Worm (Caenorhabditis elegans) whole organism, early embryonic: Measurements from ENCODE around the gene Y55F3C.10.

ENCODE experiments used
- B0310.2 ChIP-seq: sonication (generic microtip); optimal IDR thresholded peaks from 2 replicates; lab custom pipeline; 2016; ENCODE audit warnings: mild to moderate bottlenecking, missing genetic modification characterization, missing compliant biosample characterization
- F13C5.2 ChIP-seq: sonication (generic microtip); optimal IDR thresholded peaks from 2 replicates; lab custom pipeline; 2017; ENCODE audit warnings: mild to moderate bottlenecking, missing genetic modification characterization, inconsistent platforms, missing compliant biosample characterization
- aly-1 ChIP-seq: sonication (generic microtip); optimal IDR thresholded peaks from 2 replicates; lab custom pipeline; 2016; ENCODE audit warnings: missing genetic modification characterization, missing compliant biosample characterization
- ama-1 ChIP-seq: fragments of 150-350 bp; optimal IDR thresholded peaks from 2 replicates; lab custom pipeline; 2014
- ceh-13 ChIP-seq: fragments of 200-800 bp; sonication (Bioruptor generic); optimal IDR thresholded peaks from 2 replicates; lab custom pipeline; 2018; ENCODE audit warnings: mild to moderate bottlenecking, missing genetic modification characterization, missing compliant biosample characterization
- ceh-36 ChIP-seq: sonication (generic microtip); optimal IDR thresholded peaks from 2 replicates; lab custom pipeline; 2016; ENCODE audit warnings: missing genetic modification characterization, inconsistent platforms, missing compliant biosample characterization
- ets-7 ChIP-seq: sonication (generic microtip); optimal IDR thresholded peaks from 2 replicates; lab custom pipeline; 2016; ENCODE audit warnings: missing genotype, missing genetic modification characterization, missing compliant biosample characterization
- flt-1 ChIP-seq: fragments of 200-800 bp; sonication (Bioruptor generic); IDR thresholded peaks from 2 replicates; pipeline ENCODE4 v1.3.6; 2022; ENCODE audit warnings: missing genetic modification characterization, missing compliant biosample characterization
- hmbx-1 ChIP-seq: sonication (generic microtip); optimal IDR thresholded peaks from 2 replicates; lab custom pipeline; 2016; ENCODE audit warnings: mild to moderate bottlenecking, missing genetic modification characterization, missing compliant biosample characterization
- hmg-4 ChIP-seq: fragments of 200-800 bp; sonication (Bioruptor generic); optimal IDR thresholded peaks from 2 replicates; lab custom pipeline; 2018; ENCODE audit warnings: mild to moderate bottlenecking, missing genetic modification characterization, missing compliant biosample characterization
- hnd-1 ChIP-seq: sonication (generic microtip); optimal IDR thresholded peaks from 2 replicates; lab custom pipeline; 2016; ENCODE audit warnings: missing genetic modification characterization, missing compliant biosample characterization
- pes-1 ChIP-seq: fragments of 200-800 bp; sonication (Bioruptor generic); IDR thresholded peaks from 2 replicates; pipeline ENCODE4 v1.3.6; 2022; ENCODE audit warnings: missing genetic modification reagents, missing genetic modification characterization, missing compliant biosample characterization
- scrt-1 ChIP-seq: fragments of 200-800 bp; sonication (Bioruptor generic); IDR thresholded peaks from 2 replicates; pipeline ENCODE4 v1.3.6; 2022; ENCODE audit warnings: missing genetic modification characterization, missing compliant biosample characterization
- sea-1 ChIP-seq: fragments of 200-800 bp; sonication (Bioruptor generic); conservative IDR thresholded peaks from 2 replicates; pipeline ENCODE4 v1.3.6; 2022; ENCODE audit warnings: missing genetic modification characterization, missing compliant biosample characterization
- tbx-11 ChIP-seq: fragments of 200-800 bp; sonication (Bioruptor generic); IDR thresholded peaks from 2 replicates; pipeline ENCODE4 v1.3.6; 2022; ENCODE audit warnings: missing genetic modification characterization, missing compliant biosample characterization
- tbx-37 ChIP-seq: fragments of 200-800 bp; sonication (Bioruptor generic); conservative IDR thresholded peaks from 2 replicates; pipeline ENCODE4 v1.3.6; 2022; ENCODE audit warnings: missing genetic modification reagents, missing genetic modification characterization, missing compliant biosample characterization
- tra-4 ChIP-seq: sonication (generic microtip); optimal IDR thresholded peaks from 2 replicates; lab custom pipeline; 2017; ENCODE audit warnings: missing genetic modification characterization, missing compliant biosample characterization

The Y55F3C.10 gene

ce11 chrIV:719351-719750 is at the start of gene Y55F3C.10:
Gene Y55F3C.10 (minus strand): TSS chrIV:719451.
- TF ChIP-seq ceh-36 (tag; lab: Kevin White, UChicago), result no peak
- TF ChIP-seq sea-1 (GFP tag; lab: Robert Waterston, UW), result no peak
- no peak for TF ChIP-seq F13C5.2 (tag; lab: Kevin White, UChicago)

ce11 chrIV:768312-768711 is 49.1 kb upstream of the Y55F3C.10 start, which contains the start of gene F56B3.2:
Gene F56B3.2 (minus strand): TSS chrIV:768584.
- TF ChIP-seq tbx-11 (no peak), flt-1 (GFP tag; lab: Robert Waterston, UW) (no peak), B0310.2 (tag; lab: Kevin White, UChicago) (no peak), ama-1 (no peak), hmbx-1 (tag; lab: Kevin White, UChicago) (no peak), hnd-1 (tag; lab: Kevin White, UChicago) (no peak), aly-1 (tag; lab: Kevin White, UChicago) (no peak), ceh-13 (no peak), tra-4 (no peak), ets-7 (tag; lab: Kevin White, UChicago) (no peak), scrt-1 (GFP tag; lab: Robert Waterston, UW) (no peak), tbx-37 (GFP tag; lab: Robert Waterston, UW) (no peak), pes-1 (no peak)

- no peak for TF ChIP-seq hmg-4
Observed at ce11 chrIV:763377-764063, 44.3 kb upstream of the Y55F3C.10 start, which contains the start of gene col-103. Gene col-103 (minus strand): TSS chrIV:763678.

ce11 chrIV:762486-763376 is 43.5 kb upstream of the Y55F3C.10 start:
- TF ChIP-seq pes-1 (no peak), aly-1 (tag; lab: Kevin White, UChicago) (no peak), tra-4 (no peak), ceh-13 (no peak), flt-1 (GFP tag; lab: Robert Waterston, UW) (no peak), hnd-1 (tag; lab: Kevin White, UChicago) (no peak), sea-1 (GFP tag; lab: Robert Waterston, UW) (no peak), ets-7 (tag; lab: Kevin White, UChicago) (no peak), ama-1 (no peak), F13C5.2 (tag; lab: Kevin White, UChicago) (no peak), tbx-11 (no peak), ceh-36 (tag; lab: Kevin White, UChicago) (no peak), hmg-4 (no peak), tbx-37 (GFP tag; lab: Robert Waterston, UW) (no peak), B0310.2 (tag; lab: Kevin White, UChicago) (no peak)

- no peak for TF ChIP-seq tbx-37 (GFP tag; lab: Robert Waterston, UW)
Observed at ce11 chrIV:762016-762459, 42.8 kb upstream of the Y55F3C.10 start.

- TF ChIP-seq ceh-13 (no peak), tra-4 (no peak), hmg-4 (no peak), flt-1 (GFP tag; lab: Robert Waterston, UW) (no peak), pes-1 (no peak), ets-7 (tag; lab: Kevin White, UChicago) (no peak), hmbx-1 (tag; lab: Kevin White, UChicago) (no peak), tbx-11 (no peak), tbx-37 (GFP tag; lab: Robert Waterston, UW) (no peak), ceh-36 (tag; lab: Kevin White, UChicago) (no peak), ama-1 (no peak), aly-1 (tag; lab: Kevin White, UChicago) (no peak), B0310.2 (tag; lab: Kevin White, UChicago) (no peak), scrt-1 (GFP tag; lab: Robert Waterston, UW) (no peak)
Observed at ce11 chrIV:760267-760666, 41.0 kb upstream of the Y55F3C.10 start, which contains the start of gene gst-40. Gene gst-40 (plus strand): TSS chrIV:760502.

- TF ChIP-seq ceh-13 (no peak), aly-1 (tag; lab: Kevin White, UChicago) (no peak), hmg-4 (no peak), F13C5.2 (tag; lab: Kevin White, UChicago) (no peak), ceh-36 (tag; lab: Kevin White, UChicago) (no peak)
Observed at ce11 chrIV:757548-757947, 38.3 kb upstream of the Y55F3C.10 start.

ce11 chrIV:756956-757355 is 37.7 kb upstream of the Y55F3C.10 start:
- TF ChIP-seq hmbx-1 (tag; lab: Kevin White, UChicago) (no peak), aly-1 (tag; lab: Kevin White, UChicago) (no peak), F13C5.2 (tag; lab: Kevin White, UChicago) (no peak), ama-1 (no peak), B0310.2 (tag; lab: Kevin White, UChicago) (no peak), tbx-37 (GFP tag; lab: Robert Waterston, UW) (no peak), scrt-1 (GFP tag; lab: Robert Waterston, UW) (no peak), tbx-11 (no peak), ets-7 (tag; lab: Kevin White, UChicago) (no peak), sea-1 (GFP tag; lab: Robert Waterston, UW) (no peak), flt-1 (GFP tag; lab: Robert Waterston, UW) (no peak), pes-1 (no peak), hmg-4 (no peak), hnd-1 (tag; lab: Kevin White, UChicago) (no peak), tra-4 (no peak), ceh-36 (tag; lab: Kevin White, UChicago) (no peak), ceh-13 (no peak)
